Worm (Caenorhabditis elegans) whole organism, L2 larva: Measurements from ENCODE around the gene R11D1.3.

ENCODE experiments used
- ama-1 ChIP-seq: fragments of 150-350 bp; optimal IDR thresholded peaks from 2 replicates; lab custom pipeline; 2018; ENCODE audit warnings: inconsistent platforms
- blmp-1 ChIP-seq: sonication (generic microtip); optimal IDR thresholded peaks from 2 replicates; lab custom pipeline; 2017; ENCODE audit warnings: missing genetic modification characterization, mild to moderate bottlenecking, missing compliant biosample characterization, antibody characterized with exemption, moderate library complexity; ENCODE audit not compliant: insufficient read depth
- elt-1 ChIP-seq: fragments of 150-350 bp; optimal IDR thresholded peaks from 2 replicates; lab custom pipeline; 2014; ENCODE audit warnings: missing biosample characterization, missing genetic modification characterization
- lin-39 ChIP-seq: fragments of 150-350 bp; optimal IDR thresholded peaks from 2 replicates; lab custom pipeline; 2014; ENCODE audit warnings: missing biosample characterization, missing genetic modification reagents, missing genetic modification characterization
- lsy-2 ChIP-seq, 2 experiments: fragments of 150-350 bp in 1 of 2; sonication (generic microtip) in 1 of 2; optimal IDR thresholded peaks; 2 replicates each; lab custom pipeline; 2014 to 2017; ENCODE audit warnings: missing biosample characterization in 2 of 2, missing genetic modification characterization in 2 of 2
- mbf-1 ChIP-seq: sonication (generic microtip); optimal IDR thresholded peaks from 2 replicates; lab custom pipeline; 2017; ENCODE audit warnings: missing biosample characterization, missing genetic modification characterization
- nhr-11 ChIP-seq: fragments of 150-350 bp; optimal IDR thresholded peaks from 2 replicates; lab custom pipeline; 2014; ENCODE audit warnings: missing biosample characterization, missing genetic modification characterization
- nhr-237 ChIP-seq: fragments of 150-350 bp; optimal IDR thresholded peaks from 2 replicates; lab custom pipeline; 2014; ENCODE audit warnings: missing biosample characterization, missing genetic modification characterization
- nhr-25 ChIP-seq: fragments of 150-350 bp; sonication (generic microtip); optimal IDR thresholded peaks from 3 replicates; lab custom pipeline; 2014; ENCODE audit warnings: missing biosample characterization, missing genetic modification characterization
- skn-1 ChIP-seq: sonication (generic microtip); optimal IDR thresholded peaks from 2 replicates; lab custom pipeline; 2017; ENCODE audit warnings: missing biosample characterization, missing genetic modification characterization
- snpc-4 ChIP-seq: fragments of 150-350 bp; optimal IDR thresholded peaks from 2 replicates; lab custom pipeline; 2014; ENCODE audit warnings: missing biosample characterization, missing genetic modification characterization
- unc-62 ChIP-seq: fragments of 150-350 bp; optimal IDR thresholded peaks from 2 replicates; lab custom pipeline; 2014; ENCODE audit warnings: missing biosample characterization, missing genetic modification reagents, missing genetic modification characterization
- ztf-11 ChIP-seq: sonication (generic microtip); optimal IDR thresholded peaks from 2 replicates; lab custom pipeline; 2017; ENCODE audit warnings: missing biosample characterization, missing genetic modification characterization

ce11 chrV:12683205-12683604, 28.7 kb downstream of the R11D1.3 start:
- TF ChIP-seq lin-39 (tag; lab: Kevin White, UChicago) (no peak), ztf-11 (tag; lab: Kevin White, UChicago) (no peak), nhr-25 (tag; lab: Kevin White, UChicago) (no peak), lsy-2 (tag; optimal IDR thresholded peaks at IDR 0.05; lab: Kevin White, UChicago) (no peak), blmp-1 (tag; lab: Kevin White, UChicago) (no peak), mbf-1 (tag; lab: Kevin White, UChicago) (no peak), elt-1 (tag; lab: Kevin White, UChicago) (no peak), skn-1 (tag; lab: Kevin White, UChicago) (no peak), unc-62 (GFP tag; lab: Kevin White, UChicago) (no peak), nhr-237 (tag; lab: Kevin White, UChicago) (no peak), nhr-11 (tag; lab: Kevin White, UChicago) (no peak), snpc-4 (tag; lab: Kevin White, UChicago) (no peak), ama-1 (lab: Kevin White, UChicago) (no peak)
